Worm (Caenorhabditis elegans) whole organism, young adult: ENCODE measurements around the gene M01B2.8.

Source experiments
- B0035.1 ChIP-seq: sonication (generic microtip); optimal IDR thresholded peaks from 2 replicates; lab custom pipeline; 2016; ENCODE audit warnings: missing genetic modification characterization, mild to moderate bottlenecking, missing compliant biosample characterization, missing genotype, missing genetic modification reagents
- B0261.1 ChIP-seq: sonication (generic microtip); optimal IDR thresholded peaks from 2 replicates; lab custom pipeline; 2016; ENCODE audit warnings: mild to moderate bottlenecking, missing genetic modification characterization, moderate library complexity, missing compliant biosample characterization
- C17E4.6 ChIP-seq: fragments of 200-800 bp; sonication (Bioruptor generic); IDR thresholded peaks from 2 replicates; pipeline ENCODE4 v1.3.6; 2022; ENCODE audit warnings: missing genetic modification reagents, missing genetic modification characterization, missing compliant biosample characterization
- D2030.7 ChIP-seq: fragments of 200-800 bp; sonication (Bioruptor generic); IDR thresholded peaks from 2 replicates; pipeline ENCODE4 v1.3.6; 2022; ENCODE audit warnings: missing genetic modification reagents, missing genetic modification characterization, missing compliant biosample characterization
- F52B5.7 ChIP-seq: sonication (generic microtip); optimal IDR thresholded peaks from 2 replicates; lab custom pipeline; 2016; ENCODE audit warnings: mild to moderate bottlenecking, missing genetic modification characterization, missing compliant biosample characterization
- F55B11.4 ChIP-seq: sonication (generic microtip); optimal IDR thresholded peaks from 2 replicates; lab custom pipeline; 2016; ENCODE audit warnings: missing compliant biosample characterization, missing genetic modification characterization, borderline replicate concordance; ENCODE audit not compliant: insufficient read depth
- K11D2.4 ChIP-seq: fragments of 200-800 bp; sonication (Bioruptor generic); IDR thresholded peaks from 2 replicates; pipeline ENCODE4 v1.3.6; 2022; ENCODE audit warnings: missing genetic modification reagents, missing genetic modification characterization, missing compliant biosample characterization
- T07F8.4 ChIP-seq: sonication (generic microtip); optimal IDR thresholded peaks from 2 replicates; lab custom pipeline; 2016; ENCODE audit warnings: mild to moderate bottlenecking, missing genetic modification characterization, moderate library complexity, missing compliant biosample characterization
- Y56A3A.18 ChIP-seq: fragments of 200-800 bp; sonication (Bioruptor generic); IDR thresholded peaks from 2 replicates; pipeline ENCODE4 v1.3.6; 2022; ENCODE audit warnings: missing genetic modification reagents, missing genetic modification characterization, missing compliant biosample characterization
- Y79H2A.3 ChIP-seq: fragments of 200-800 bp; sonication (Bioruptor generic); conservative IDR thresholded peaks from 2 replicates; pipeline ENCODE4 v1.3.6; 2022; ENCODE audit warnings: missing genetic modification reagents, missing genetic modification characterization, missing compliant biosample characterization
- Y95B8A.8 ChIP-seq: fragments of 200-800 bp; sonication (Bioruptor generic); IDR thresholded peaks from 2 replicates; pipeline ENCODE4 v1.3.6; 2022; ENCODE audit warnings: missing genetic modification reagents, missing genetic modification characterization, missing compliant biosample characterization
- akir-1 ChIP-seq: fragments of 200-800 bp; sonication (Bioruptor generic); optimal IDR thresholded peaks from 2 replicates; lab custom pipeline; 2018; ENCODE audit warnings: mild to moderate bottlenecking, missing genetic modification characterization, moderate library complexity, missing compliant biosample characterization
- attf-3 ChIP-seq: fragments of 200-800 bp; sonication (Bioruptor generic); conservative IDR thresholded peaks from 2 replicates; pipeline ENCODE4 v1.3.6; 2022; ENCODE audit warnings: missing genetic modification reagents, missing genetic modification characterization, missing compliant biosample characterization
- attf-6 ChIP-seq: fragments of 200-800 bp; sonication (Bioruptor generic); IDR thresholded peaks from 2 replicates; pipeline ENCODE4 v1.3.6; 2022; ENCODE audit warnings: missing genetic modification reagents, missing genetic modification characterization, missing compliant biosample characterization
- ceh-58 ChIP-seq: fragments of 200-800 bp; sonication (Bioruptor generic); IDR thresholded peaks from 2 replicates; pipeline ENCODE4 v1.3.6; 2022; ENCODE audit warnings: missing genetic modification characterization, missing compliant biosample characterization
- egl-44 ChIP-seq: fragments of 200-800 bp; sonication (Bioruptor generic); IDR thresholded peaks from 2 replicates; pipeline ENCODE4 v1.3.6; 2022; ENCODE audit warnings: missing genetic modification reagents, missing genetic modification characterization, missing compliant biosample characterization
- him-1 ChIP-seq: sonication (generic microtip); optimal IDR thresholded peaks from 2 replicates; lab custom pipeline; 2016; ENCODE audit warnings: missing genotype, missing genetic modification reagents, missing genetic modification characterization, missing compliant biosample characterization
- hlh-12 ChIP-seq: sonication (generic microtip); optimal IDR thresholded peaks from 2 replicates; lab custom pipeline; 2016; ENCODE audit warnings: missing genetic modification characterization, missing compliant biosample characterization
- hrde-1 ChIP-seq: sonication (generic microtip); optimal IDR thresholded peaks from 2 replicates; lab custom pipeline; 2016; ENCODE audit warnings: missing genetic modification characterization, mild to moderate bottlenecking, missing compliant biosample characterization, moderate library complexity, missing genotype, missing genetic modification reagents, borderline replicate concordance
- lag-1 ChIP-seq: fragments of 200-800 bp; sonication (Bioruptor generic); IDR thresholded peaks from 2 replicates; pipeline ENCODE4 v1.3.6; 2022; ENCODE audit warnings: missing genetic modification reagents, missing genetic modification characterization, missing compliant biosample characterization
- let-526 ChIP-seq: fragments of 200-800 bp; sonication (Bioruptor generic); IDR thresholded peaks from 2 replicates; pipeline ENCODE4 v1.3.6; 2022; ENCODE audit warnings: missing genetic modification reagents, missing genetic modification characterization, missing compliant biosample characterization
- let-607 ChIP-seq, 2 experiments: fragments of 200-800 bp in 1 of 2; sonication (Bioruptor generic) in 1 of 2; sonication (generic microtip) in 1 of 2; optimal IDR thresholded peaks; 2 replicates each; lab custom pipeline; 2016 to 2018; ENCODE audit warnings: mild to moderate bottlenecking in 2 of 2, missing compliant biosample characterization in 2 of 2, missing genetic modification characterization in 2 of 2, moderate library complexity in 2 of 2, missing genotype in 1 of 2
- lin-54 ChIP-seq: fragments of 200-800 bp; sonication (Bioruptor generic); optimal IDR thresholded peaks from 2 replicates; lab custom pipeline; 2018; ENCODE audit warnings: mild to moderate bottlenecking, missing genetic modification characterization, missing compliant biosample characterization
- lsl-1 ChIP-seq: fragments of 200-800 bp; sonication (Bioruptor generic); optimal IDR thresholded peaks from 2 replicates; lab custom pipeline; 2018; ENCODE audit warnings: mild to moderate bottlenecking, missing genetic modification characterization, moderate library complexity, missing compliant biosample characterization
- lsy-27 ChIP-seq: sonication (generic microtip); optimal IDR thresholded peaks from 2 replicates; lab custom pipeline; 2017; ENCODE audit warnings: missing genetic modification characterization, mild to moderate bottlenecking, missing compliant biosample characterization, antibody characterized with exemption, missing genotype, borderline replicate concordance; ENCODE audit not compliant: insufficient read depth
- mes-4 ChIP-seq: sonication (generic microtip); optimal IDR thresholded peaks from 2 replicates; lab custom pipeline; 2016; ENCODE audit warnings: missing genotype, missing genetic modification characterization, missing compliant biosample characterization
- nfya-1 ChIP-seq: sonication (generic microtip); optimal IDR thresholded peaks from 2 replicates; lab custom pipeline; 2017; ENCODE audit warnings: antibody characterized with exemption, missing compliant biosample characterization, missing genetic modification characterization, borderline replicate concordance; ENCODE audit not compliant: insufficient read depth
- nfyb-1 ChIP-seq: fragments of 200-800 bp; sonication (Bioruptor generic); IDR thresholded peaks from 2 replicates; pipeline ENCODE4 v1.3.6; 2022; ENCODE audit warnings: missing genetic modification reagents, missing genetic modification characterization, missing compliant biosample characterization
- nhr-179 ChIP-seq: sonication (generic microtip); optimal IDR thresholded peaks from 2 replicates; lab custom pipeline; 2016; ENCODE audit warnings: mild to moderate bottlenecking, missing genetic modification characterization, missing compliant biosample characterization
- nhr-80 ChIP-seq: sonication (generic microtip); optimal IDR thresholded peaks from 2 replicates; lab custom pipeline; 2016; ENCODE audit warnings: missing genetic modification characterization, missing compliant biosample characterization
- nhr-90 ChIP-seq: sonication (generic microtip); optimal IDR thresholded peaks from 2 replicates; lab custom pipeline; 2016; ENCODE audit warnings: missing genotype, mild to moderate bottlenecking, missing genetic modification characterization, missing compliant biosample characterization
- pha-4 ChIP-seq: fragments of 150-350 bp; sonication (generic microtip); optimal IDR thresholded peaks from 2 replicates; lab custom pipeline; 2014; ENCODE audit warnings: missing biosample characterization, missing genetic modification reagents, missing genetic modification characterization
- rcor-1 ChIP-seq: fragments of 200-800 bp; sonication (Bioruptor generic); IDR thresholded peaks from 2 replicates; pipeline ENCODE4 v1.3.6; 2022; ENCODE audit warnings: missing genetic modification reagents, missing genetic modification characterization, missing compliant biosample characterization
- snpc-1.1 ChIP-seq: sonication (generic microtip); optimal IDR thresholded peaks from 2 replicates; lab custom pipeline; 2017; ENCODE audit warnings: missing genetic modification characterization, mild to moderate bottlenecking, missing compliant biosample characterization, antibody characterized with exemption, moderate library complexity, missing genotype, missing genetic modification reagents; ENCODE audit not compliant: insufficient read depth
- somi-1 ChIP-seq: fragments of 200-800 bp; sonication (Bioruptor generic); optimal IDR thresholded peaks from 2 replicates; lab custom pipeline; 2018; ENCODE audit warnings: mild to moderate bottlenecking, missing genetic modification characterization, missing compliant biosample characterization
- ztf-25 ChIP-seq: fragments of 200-800 bp; sonication (Bioruptor generic); IDR thresholded peaks from 2 replicates; pipeline ENCODE4 v1.3.6; 2022; ENCODE audit warnings: missing genetic modification reagents, missing genetic modification characterization, missing compliant biosample characterization
- ztf-26 ChIP-seq: sonication (generic microtip); optimal IDR thresholded peaks from 2 replicates; lab custom pipeline; 2017; ENCODE audit warnings: missing genetic modification characterization, missing compliant biosample characterization
- ztf-3 ChIP-seq: fragments of 200-800 bp; sonication (Bioruptor generic); optimal IDR thresholded peaks from 2 replicates; lab custom pipeline; 2018; ENCODE audit warnings: mild to moderate bottlenecking, missing genetic modification characterization, missing compliant biosample characterization
- ztf-6 ChIP-seq: fragments of 200-800 bp; sonication (Bioruptor generic); IDR thresholded peaks from 2 replicates; pipeline ENCODE4 v1.3.6; 2022; ENCODE audit warnings: missing genetic modification reagents, missing genetic modification characterization, missing compliant biosample characterization

Gene M01B2.8

DNA sequence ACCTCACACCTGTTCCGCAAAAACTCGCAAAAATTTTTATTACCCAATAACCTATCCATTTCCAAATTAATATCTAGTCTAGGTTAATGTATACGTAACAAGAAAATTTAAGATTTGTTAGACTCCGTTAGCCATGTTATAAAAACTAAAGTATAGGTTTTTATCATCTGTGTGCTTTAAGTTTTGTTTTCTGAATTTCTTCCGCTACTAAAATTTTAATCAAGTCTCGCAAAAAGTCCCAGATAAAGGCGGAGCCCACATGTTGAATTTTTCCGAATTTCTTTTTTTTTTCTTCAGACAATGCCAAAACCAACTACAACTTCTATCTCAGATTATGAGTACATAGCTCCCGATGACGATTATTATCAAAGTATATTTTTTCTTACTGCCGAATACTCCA, 27.8 kb upstream of the M01B2.8 start, which contains the start of gene srw-13:
TSS of gene srw-13 (plus strand) at position 301 of the 400 bp plus-strand sequence.
- no peak for TF ChIP-seq lag-1 (GFP tag; lab: Robert Waterston, UW)
- TF ChIP-seq ztf-25, result no peak
- TF ChIP-seq akir-1 (GFP tag; lab: Kevin White, UChicago), result no peak
- TF ChIP-seq T07F8.4 (tag; lab: Kevin White, UChicago), result no peak
- TF ChIP-seq snpc-1.1 (tag; lab: Kevin White, UChicago), result no peak

DNA sequence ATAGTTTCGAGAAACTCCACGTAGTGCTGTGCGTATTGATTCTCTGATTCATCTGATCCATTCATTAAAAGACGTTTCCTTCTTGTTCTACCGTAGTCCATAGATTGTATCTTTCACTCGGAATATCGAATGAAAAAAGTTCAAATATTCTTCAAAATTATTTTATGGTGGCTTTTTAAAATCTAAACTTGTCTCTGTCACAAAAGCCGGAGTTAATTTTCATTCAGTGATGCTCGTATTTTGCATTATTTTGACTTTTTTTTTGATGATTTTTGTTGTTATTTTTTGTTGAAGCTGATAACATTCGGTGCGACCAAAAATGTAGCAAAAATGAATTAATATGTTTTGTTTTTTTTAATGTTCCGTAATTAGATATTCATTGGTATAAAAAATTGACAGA, 24.3 kb upstream of the M01B2.8 start, which contains the start of gene nhr-164:
TSS of gene nhr-164 (minus strand) at position 101 of the 400 bp plus-strand sequence.
- no peak for TF ChIP-seq lsl-1 (GFP tag; lab: Kevin White, UChicago)
- TF ChIP-seq ztf-3 (GFP tag; lab: Kevin White, UChicago), result no peak

DNA sequence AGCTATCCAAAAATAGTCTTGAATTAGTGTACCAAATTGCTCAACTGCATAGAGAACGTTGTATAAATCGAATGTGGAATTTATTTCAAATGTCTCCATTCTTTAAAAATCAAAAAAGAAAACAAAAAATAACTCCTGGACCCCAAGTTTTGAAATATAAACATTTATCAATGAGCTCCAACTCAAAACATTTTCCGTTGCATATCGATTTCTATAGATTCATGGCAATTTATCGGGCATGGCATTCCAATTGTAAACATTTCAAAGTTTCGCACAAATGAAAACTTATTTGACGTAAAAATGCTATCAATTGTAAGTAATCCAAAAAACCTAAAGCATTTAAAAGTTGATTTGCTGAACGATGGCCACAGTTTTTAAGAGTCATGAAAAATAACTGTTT, 21.5 kb upstream of the M01B2.8 start, which contains the start of gene srw-12:
TSS of gene srw-12 (minus strand) at position 101 of the 400 bp plus-strand sequence.
- no peak for TF ChIP-seq him-1 (tag; lab: Kevin White, UChicago)
- TF ChIP-seq rcor-1 (GFP tag; lab: Robert Waterston, UW), result no peak
- no peak for TF ChIP-seq attf-3 (GFP tag; lab: Robert Waterston, UW)

DNA sequence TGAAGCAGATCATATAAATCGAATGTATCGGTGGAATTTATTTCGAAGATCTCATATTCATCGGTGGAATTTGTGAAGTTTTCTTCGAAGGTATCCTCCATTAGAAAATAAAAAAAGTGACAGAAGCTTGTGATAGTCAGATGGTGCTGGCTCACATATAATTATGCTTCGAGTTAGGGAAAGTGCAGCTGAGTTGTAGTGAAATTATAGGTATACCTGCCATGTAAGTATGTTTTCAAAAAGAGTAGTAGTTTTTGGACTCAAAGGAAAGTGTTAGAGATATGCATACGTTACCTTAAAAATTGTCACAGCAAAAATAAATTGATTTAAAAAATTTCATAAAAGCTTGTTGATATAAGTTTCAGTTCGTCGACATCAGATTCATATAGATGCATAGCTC, 19.8 kb upstream of the M01B2.8 start, which contains the start of gene srw-11:
TSS of gene srw-11 (minus strand) at position 101 of the 400 bp plus-strand sequence.
- TF ChIP-seq hrde-1 (tag; lab: Kevin White, UChicago), result no peak
- no peak for TF ChIP-seq B0261.1 (tag; lab: Kevin White, UChicago)
- no peak for TF ChIP-seq nhr-90 (tag; lab: Kevin White, UChicago)
- TF ChIP-seq lin-54 (GFP tag; lab: Kevin White, UChicago), result no peak
- TF ChIP-seq let-526, result no peak
- no peak for TF ChIP-seq T07F8.4 (tag; lab: Kevin White, UChicago)
- TF ChIP-seq egl-44 (GFP tag; lab: Robert Waterston, UW), result no peak
- TF ChIP-seq Y95B8A.8 (GFP tag; lab: Robert Waterston, UW), result no peak
- TF ChIP-seq nfyb-1 (GFP tag; lab: Robert Waterston, UW), result no peak
- TF ChIP-seq attf-6 (GFP tag; lab: Robert Waterston, UW), result no peak
- TF ChIP-seq F55B11.4, result no peak
- no peak for TF ChIP-seq nhr-80
- TF ChIP-seq mes-4 (tag; lab: Kevin White, UChicago), result no peak
- TF ChIP-seq Y56A3A.18, result no peak
- no peak for TF ChIP-seq let-607 (tag; optimal IDR thresholded peaks at IDR 0.05; lab: Kevin White, UChicago)
- no peak for TF ChIP-seq somi-1 (GFP tag; lab: Kevin White, UChicago)

DNA sequence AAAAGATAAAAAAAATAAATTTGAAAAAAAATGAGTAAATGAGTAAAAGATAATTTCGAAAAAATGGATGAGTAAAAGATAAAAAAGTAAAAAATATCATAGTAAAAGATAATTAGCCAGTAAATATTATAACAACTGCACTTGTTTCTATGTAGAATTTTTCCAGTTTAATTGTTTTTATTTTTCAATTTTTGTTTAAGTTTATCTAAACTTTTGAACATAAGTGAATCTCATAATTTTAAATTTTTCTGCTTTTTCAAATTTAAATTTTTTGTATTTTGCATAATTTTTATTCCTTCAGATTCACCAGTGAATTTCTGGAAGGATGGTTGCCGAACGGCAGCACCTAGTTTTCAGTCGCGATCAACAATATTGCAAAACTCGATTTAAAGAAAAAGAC, 18.7 kb upstream of the M01B2.8 start, which contains the start of gene chil-12:
TSS of gene chil-12 (plus strand) at position 301 of the 400 bp plus-strand sequence.
- TF ChIP-seq B0035.1 (tag; lab: Kevin White, UChicago) (no peak), pha-4 (tag; lab: Kevin White, UChicago) (no peak), lag-1 (GFP tag; lab: Robert Waterston, UW) (no peak), snpc-1.1 (tag; lab: Kevin White, UChicago) (no peak)

DNA sequence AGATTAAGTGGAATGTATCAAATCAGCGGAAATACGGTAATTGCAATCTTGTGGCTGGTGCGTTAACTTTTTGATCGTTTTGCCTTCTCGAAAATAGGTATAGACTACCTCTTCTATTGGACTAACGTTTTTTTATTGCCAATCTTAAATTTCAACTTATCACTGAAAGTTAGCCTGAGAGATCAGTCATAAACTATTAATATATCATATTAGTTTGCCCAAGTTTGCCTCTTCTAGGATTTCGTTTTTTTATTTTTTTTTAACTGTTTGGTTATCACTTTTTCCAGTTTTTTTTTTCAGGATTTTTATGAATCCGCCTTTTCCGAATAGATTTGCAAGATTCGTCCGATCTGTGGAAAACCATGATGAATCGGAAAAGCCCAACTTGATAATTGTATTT, 15.5 kb upstream of the M01B2.8 start, which contains the start of gene kin-30:
TSS of gene kin-30 (plus strand) at position 301 of the 400 bp plus-strand sequence.
- no peak for TF ChIP-seq K11D2.4 (GFP tag; lab: Robert Waterston, UW)
- TF ChIP-seq nhr-179 (tag; lab: Kevin White, UChicago), result no peak
- TF ChIP-seq nfya-1 (tag; lab: Kevin White, UChicago), result no peak
- TF ChIP-seq B0035.1 (tag; lab: Kevin White, UChicago), result no peak
- no peak for TF ChIP-seq ceh-58 (GFP tag; lab: Robert Waterston, UW)
- no peak for TF ChIP-seq ztf-26 (tag; lab: Kevin White, UChicago)
- TF ChIP-seq C17E4.6 (GFP tag; lab: Robert Waterston, UW), result no peak
- TF ChIP-seq lsy-27 (tag; lab: Kevin White, UChicago), result no peak
- no peak for TF ChIP-seq ztf-6 (GFP tag; lab: Robert Waterston, UW)
- no peak for TF ChIP-seq hlh-12 (tag; lab: Kevin White, UChicago)
- no peak for TF ChIP-seq lsl-1 (GFP tag; lab: Kevin White, UChicago)
- TF ChIP-seq lin-54 (GFP tag; lab: Kevin White, UChicago), result no peak
- TF ChIP-seq F52B5.7 (tag; lab: Kevin White, UChicago), result no peak
- TF ChIP-seq Y79H2A.3 (GFP tag; lab: Robert Waterston, UW), result no peak
- TF ChIP-seq D2030.7, result no peak
